Fruit fly (Drosophila melanogaster): ENCODE results near the gene CG12523.

Gene CG12523

DNA sequence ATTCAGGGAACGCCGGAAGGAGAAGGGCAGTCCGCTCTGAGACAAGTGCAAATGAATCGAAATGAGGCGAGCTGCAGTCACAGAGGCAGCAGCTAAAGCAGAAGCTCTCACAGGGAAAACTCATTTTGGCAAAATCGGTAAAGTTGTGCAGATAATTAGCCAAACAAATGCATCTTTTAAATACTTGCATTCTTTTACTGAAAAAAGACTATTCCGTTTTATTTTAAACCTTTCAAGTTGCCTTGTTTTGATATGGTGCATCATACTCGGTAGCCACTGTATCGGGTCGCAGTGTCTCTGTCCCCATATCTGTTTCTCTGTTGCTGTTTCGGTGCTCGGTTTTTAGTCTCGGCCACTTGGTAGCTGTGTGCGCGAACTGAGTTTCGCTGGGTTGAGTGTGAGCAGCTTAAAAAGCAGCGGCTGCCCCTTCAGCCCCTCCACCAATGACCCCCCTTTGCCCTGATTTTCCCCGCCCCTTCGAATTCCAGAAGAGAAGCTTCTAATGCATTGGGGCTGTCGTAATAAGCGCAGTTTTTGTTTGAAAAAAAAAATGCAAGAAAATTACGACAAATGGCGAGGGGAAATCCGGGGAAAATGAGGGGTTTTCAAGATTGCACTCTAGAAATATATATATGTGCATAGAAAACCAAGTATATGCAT is 24.5 kb upstream of the CG12523 start (continued):
- TF ChIP-seq slp2 (GFP tag; optimal IDR thresholded peaks at IDR 0.05) (peak; percentile 84), fd96Cb (tag; optimal IDR thresholded peaks at IDR 0.05) (peak; percentile 92), run (tag; optimal IDR thresholded peaks at IDR 0.05) (peak; percentile 84), Adf1 (GFP tag; IDR thresholded peaks at IDR 0.05) (no peak), klu (GFP tag; IDR thresholded peaks at IDR 0.05) (peak; percentile 79), CG2199 (GFP tag; IDR thresholded peaks at IDR 0.05) (peak; percentile 85; the same call in 2 of the 3 replicates), Meics (GFP tag; optimal IDR thresholded peaks at IDR 0.05) (peak; percentile 66), CG11695 (GFP tag; IDR thresholded peaks at IDR 0.05) (peak; percentile 87), HmgD (GFP tag; optimal IDR thresholded peaks at IDR 0.05) (peak; percentile 24), CG4820 (GFP tag; optimal IDR thresholded peaks at IDR 0.05) (peak; percentile 91), kah (GFP tag; optimal IDR thresholded peaks at IDR 0.05) (peak; percentile 60), Fer3 (tag; optimal IDR thresholded peaks at IDR 0.05) (peak; percentile 74), fd3F (GFP tag; optimal IDR thresholded peaks at IDR 0.05) (peak; percentile 33), gsb (GFP tag; IDR thresholded peaks at IDR 0.05) (peak; percentile 20; the same call in 1 of the 2 replicates), Neu2 (GFP tag; optimal IDR thresholded peaks at IDR 0.05; ENCODE audit: borderline replicate concordance) (no peak), fd64A (GFP tag; optimal IDR thresholded peaks at IDR 0.05) (peak; percentile 75), D19B (GFP tag; optimal IDR thresholded peaks at IDR 0.05) (peak; percentile 48), crc (GFP tag; optimal IDR thresholded peaks at IDR 0.05) (peak; percentile 13), Nf-YA (GFP tag; IDR thresholded peaks at IDR 0.05) (peak; percentile 85), Vsx1 (GFP tag; optimal IDR thresholded peaks at IDR 0.05) (peak; percentile 77), Ets97D (GFP tag; optimal IDR thresholded peaks at IDR 0.05) (peak; percentile 51), CG7963 (GFP tag; IDR thresholded peaks at IDR 0.05; ENCODE audit: partially characterized antibody) (no peak), dpn (GFP tag; optimal IDR thresholded peaks at IDR 0.05) (peak; percentile 83 to 93), cg (GFP tag; optimal IDR thresholded peaks at IDR 0.05) (no peak), sima (GFP tag; optimal IDR thresholded peaks at IDR 0.05) (peak; percentile 21), aop (GFP tag; IDR thresholded peaks at IDR 0.05) (peak; percentile 91), CG9797 (GFP tag; optimal IDR thresholded peaks at IDR 0.05) (peak; percentile 5), gcm (GFP tag; optimal IDR thresholded peaks at IDR 0.05) (peak; percentile 78), jigr1 (GFP tag; IDR thresholded peaks at IDR 0.05) (peak; percentile 87), slou (GFP tag; optimal IDR thresholded peaks at IDR 0.05) (peak; percentile 40), CG14860 (GFP tag; IDR thresholded peaks at IDR 0.05; ENCODE audit: partially characterized antibody) (no peak), CG8765 (GFP tag; IDR thresholded peaks at IDR 0.05) (peak; percentile 62; the same call in 1 of the 2 replicates), CG30020 (tag; optimal IDR thresholded peaks at IDR 0.05) (no peak), p53 (GFP tag; optimal IDR thresholded peaks at IDR 0.05) (peak; percentile 73), CG2202 (tag; optimal IDR thresholded peaks at IDR 0.05) (peak; percentile 68), shn (GFP tag; optimal IDR thresholded peaks at IDR 0.05) (peak; percentile 82), Lim3 (GFP tag; IDR thresholded peaks at IDR 0.05) (peak; percentile 87), bcd (GFP tag; optimal IDR thresholded peaks at IDR 0.05) (peak; percentile 88), lbe (GFP tag; optimal IDR thresholded peaks at IDR 0.05) (peak; percentile 98), zf30C (GFP tag; optimal IDR thresholded peaks at IDR 0.05) (no peak), CG2889 (GFP tag; IDR thresholded peaks at IDR 0.05) (peak; percentile 52; the same call in 1 of the 3 replicates), btn (GFP tag; optimal IDR thresholded peaks at IDR 0.05) (peak; percentile 88), CG31441 (GFP tag; IDR thresholded peaks at IDR 0.05) (peak; percentile 88), CG4404 (GFP tag; IDR thresholded peaks at IDR 0.05) (peak; percentile 72), tio (GFP tag; optimal IDR thresholded peaks at IDR 0.05) (peak; percentile 42), Gsc (GFP tag; IDR thresholded peaks at IDR 0.05) (peak; percentile 89), ara (GFP tag; IDR thresholded peaks at IDR 0.05) (peak; percentile 96), CG15479 (GFP tag; optimal IDR thresholded peaks at IDR 0.05) (no peak), cwo (GFP tag; optimal IDR thresholded peaks at IDR 0.05) (peak; percentile 72), ind (GFP tag; optimal IDR thresholded peaks at IDR 0.05) (peak; percentile 91)
